Worm (Caenorhabditis elegans) whole organism, L2 larva: ENCODE measurements around the gene clec-41.

Source experiments
- F13H6.1 ChIP-seq: sonication (generic microtip); optimal IDR thresholded peaks from 2 replicates; lab custom pipeline; 2016; ENCODE audit warnings: missing genetic modification characterization, missing compliant biosample characterization
- Y55F3AM.14 ChIP-seq: fragments of 200-800 bp; sonication (Bioruptor generic); optimal IDR thresholded peaks from 2 replicates; lab custom pipeline; 2018; ENCODE audit warnings: mild to moderate bottlenecking, missing genetic modification characterization, missing compliant biosample characterization
- ZK546.5 ChIP-seq: sonication (generic microtip); optimal IDR thresholded peaks from 2 replicates; lab custom pipeline; 2017; ENCODE audit warnings: missing biosample characterization, missing genetic modification characterization
- alr-1 ChIP-seq: fragments of 150-350 bp; optimal IDR thresholded peaks from 2 replicates; lab custom pipeline; 2014; ENCODE audit warnings: missing biosample characterization, missing genetic modification characterization
- aly-2 ChIP-seq: fragments of 150-350 bp; optimal IDR thresholded peaks from 2 replicates; lab custom pipeline; 2014; ENCODE audit warnings: missing biosample characterization, missing genetic modification characterization
- ama-1 ChIP-seq: fragments of 150-350 bp; optimal IDR thresholded peaks from 2 replicates; lab custom pipeline; 2018; ENCODE audit warnings: inconsistent platforms
- blmp-1 ChIP-seq: sonication (generic microtip); optimal IDR thresholded peaks from 2 replicates; lab custom pipeline; 2017; ENCODE audit warnings: missing genetic modification characterization, mild to moderate bottlenecking, missing compliant biosample characterization, antibody characterized with exemption, moderate library complexity; ENCODE audit not compliant: insufficient read depth
- ceh-82 ChIP-seq: fragments of 150-350 bp; optimal IDR thresholded peaks from 2 replicates; lab custom pipeline; 2014; ENCODE audit warnings: missing biosample characterization, missing genetic modification characterization
- crh-2 ChIP-seq: sonication (generic microtip); optimal IDR thresholded peaks from 2 replicates; lab custom pipeline; 2017; ENCODE audit warnings: missing biosample characterization, missing genetic modification characterization
- dmd-4 ChIP-seq: sonication (generic microtip); optimal IDR thresholded peaks from 2 replicates; lab custom pipeline; 2017; ENCODE audit warnings: missing biosample characterization, missing genetic modification characterization
- egl-27 ChIP-seq: sonication (generic microtip); optimal IDR thresholded peaks from 3 replicates; lab custom pipeline; 2017; ENCODE audit warnings: missing biosample characterization, missing genetic modification reagents, missing genetic modification characterization
- elt-1 ChIP-seq: fragments of 150-350 bp; optimal IDR thresholded peaks from 2 replicates; lab custom pipeline; 2014; ENCODE audit warnings: missing biosample characterization, missing genetic modification characterization
- fos-1 ChIP-seq: fragments of 150-350 bp; optimal IDR thresholded peaks from 2 replicates; lab custom pipeline; 2014; ENCODE audit warnings: missing biosample characterization, missing genetic modification characterization
- gmeb-1 ChIP-seq: fragments of 150-350 bp; optimal IDR thresholded peaks from 2 replicates; lab custom pipeline; 2014; ENCODE audit warnings: missing biosample characterization, missing genetic modification characterization
- lin-11 ChIP-seq: fragments of 150-350 bp; sonication (generic microtip); optimal IDR thresholded peaks from 2 replicates; lab custom pipeline; 2014; ENCODE audit warnings: missing biosample characterization, missing genetic modification characterization, inconsistent platforms, mixed read lengths
- lin-39 ChIP-seq: fragments of 150-350 bp; optimal IDR thresholded peaks from 2 replicates; lab custom pipeline; 2014; ENCODE audit warnings: missing biosample characterization, missing genetic modification reagents, missing genetic modification characterization
- lsy-2 ChIP-seq, 2 experiments: fragments of 150-350 bp in 1 of 2; sonication (generic microtip) in 1 of 2; optimal IDR thresholded peaks; 2 replicates each; lab custom pipeline; 2014 to 2017; ENCODE audit warnings: missing biosample characterization in 2 of 2, missing genetic modification characterization in 2 of 2
- mbf-1 ChIP-seq: sonication (generic microtip); optimal IDR thresholded peaks from 2 replicates; lab custom pipeline; 2017; ENCODE audit warnings: missing biosample characterization, missing genetic modification characterization
- nhr-11 ChIP-seq: fragments of 150-350 bp; optimal IDR thresholded peaks from 2 replicates; lab custom pipeline; 2014; ENCODE audit warnings: missing biosample characterization, missing genetic modification characterization
- nhr-129 ChIP-seq: fragments of 150-350 bp; optimal IDR thresholded peaks from 2 replicates; lab custom pipeline; 2014; ENCODE audit warnings: missing biosample characterization, missing genetic modification characterization
- nhr-21 ChIP-seq: fragments of 150-350 bp; optimal IDR thresholded peaks from 2 replicates; lab custom pipeline; 2014; ENCODE audit warnings: missing biosample characterization, missing genetic modification characterization
- nhr-23 ChIP-seq: fragments of 150-350 bp; optimal IDR thresholded peaks from 2 replicates; lab custom pipeline; 2014; ENCODE audit warnings: missing biosample characterization, missing genetic modification reagents, missing genetic modification characterization
- nhr-6 ChIP-seq: fragments of 150-350 bp; optimal IDR thresholded peaks from 2 replicates; lab custom pipeline; 2014; ENCODE audit warnings: missing biosample characterization, missing genetic modification characterization
- nhr-77 ChIP-seq: fragments of 150-350 bp; optimal IDR thresholded peaks from 2 replicates; lab custom pipeline; 2014; ENCODE audit warnings: missing biosample characterization, missing genetic modification characterization
- skn-1 ChIP-seq: sonication (generic microtip); optimal IDR thresholded peaks from 2 replicates; lab custom pipeline; 2017; ENCODE audit warnings: missing biosample characterization, missing genetic modification characterization
- sma-3 ChIP-seq: sonication (generic microtip); optimal IDR thresholded peaks from 2 replicates; lab custom pipeline; 2016; ENCODE audit warnings: missing genetic modification reagents, missing genetic modification characterization, missing compliant biosample characterization
- sma-9 ChIP-seq, 2 experiments: fragments of 150-350 bp in 1 of 2; sonication (generic microtip) in 1 of 2; optimal IDR thresholded peaks; 2 replicates each; lab custom pipeline; 2014 to 2016; ENCODE audit warnings: missing genetic modification characterization in 2 of 2, mild to moderate bottlenecking in 1 of 2, missing biosample characterization in 1 of 2, missing compliant biosample characterization in 1 of 2, missing genetic modification reagents in 1 of 2, moderate library complexity in 1 of 2
- snpc-4 ChIP-seq: fragments of 150-350 bp; optimal IDR thresholded peaks from 2 replicates; lab custom pipeline; 2014; ENCODE audit warnings: missing biosample characterization, missing genetic modification characterization
- unc-39 ChIP-seq: fragments of 150-350 bp; optimal IDR thresholded peaks from 2 replicates; lab custom pipeline; 2014; ENCODE audit warnings: missing biosample characterization, missing genetic modification characterization
- unc-55 ChIP-seq: fragments of 150-350 bp; sonication (generic microtip); optimal IDR thresholded peaks from 3 replicates; lab custom pipeline; 2014; ENCODE audit warnings: missing biosample characterization, missing genetic modification reagents, missing genetic modification characterization
- unc-62 ChIP-seq: fragments of 150-350 bp; optimal IDR thresholded peaks from 2 replicates; lab custom pipeline; 2014; ENCODE audit warnings: missing biosample characterization, missing genetic modification reagents, missing genetic modification characterization
- zag-1 ChIP-seq: fragments of 150-350 bp; optimal IDR thresholded peaks from 2 replicates; lab custom pipeline; 2014; ENCODE audit warnings: missing biosample characterization, missing genetic modification characterization
- ztf-1 ChIP-seq: fragments of 200-800 bp; sonication (Bioruptor generic); conservative IDR thresholded peaks from 2 replicates; pipeline ENCODE4 v1.3.6; 2022; ENCODE audit warnings: missing genetic modification characterization, missing compliant biosample characterization
- ztf-4 ChIP-seq: fragments of 150-350 bp; optimal IDR thresholded peaks from 2 replicates; lab custom pipeline; 2014; ENCODE audit warnings: missing biosample characterization, missing genetic modification characterization

Gene clec-41

ce11 chrV:13173718-13174117 lies 35.8 kb upstream of the clec-41 start:
- TF ChIP-seq fos-1 (tag; lab: Kevin White, UChicago) (peak; percentile 32), sma-9 (GFP tag; optimal IDR thresholded peaks at IDR 0.05; lab: Kevin White, UChicago) (peak; percentile 47), sma-9 (tag; optimal IDR thresholded peaks at IDR 0.05; lab: Kevin White, UChicago) (no peak), blmp-1 (tag; lab: Kevin White, UChicago) (no peak)

DNA sequence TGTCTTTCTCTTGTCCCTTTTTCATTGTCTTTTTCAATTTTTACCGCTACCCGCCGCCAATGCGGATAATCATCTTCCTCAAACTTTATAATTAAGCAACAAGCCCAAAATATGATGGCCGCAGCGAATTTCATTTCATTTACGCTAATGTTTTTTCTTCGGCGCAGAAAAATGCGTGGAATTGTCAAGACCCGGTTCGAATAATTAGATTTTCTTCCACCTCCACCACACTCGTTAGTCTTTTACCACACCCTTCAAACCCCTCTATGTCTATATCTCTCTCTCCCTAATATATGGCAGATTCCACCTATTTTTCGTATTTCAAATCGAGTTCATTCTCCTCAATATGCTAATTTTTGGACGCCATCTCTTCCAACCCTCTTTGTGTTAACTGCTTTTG lies 32.6 kb upstream of the clec-41 start:
- TF ChIP-seq lin-39 (tag; lab: Kevin White, UChicago) (no peak), crh-2 (tag; lab: Kevin White, UChicago) (no peak), nhr-6 (no peak), dmd-4 (tag; lab: Kevin White, UChicago) (no peak), unc-55 (GFP tag; lab: Kevin White, UChicago) (no peak)

- TF ChIP-seq zag-1 (tag; lab: Kevin White, UChicago) (peak; percentile 35), nhr-11 (tag; lab: Kevin White, UChicago) (no peak), unc-55 (GFP tag; lab: Kevin White, UChicago) (peak; percentile 6)
Observed at ce11 chrV:13166582-13166981, 28.7 kb upstream of the clec-41 start.

- no peak for TF ChIP-seq Y55F3AM.14
- no peak for TF ChIP-seq nhr-129 (tag; lab: Kevin White, UChicago)
Observed at ce11 chrV:13165244-13165643, 27.3 kb upstream of the clec-41 start.

DNA sequence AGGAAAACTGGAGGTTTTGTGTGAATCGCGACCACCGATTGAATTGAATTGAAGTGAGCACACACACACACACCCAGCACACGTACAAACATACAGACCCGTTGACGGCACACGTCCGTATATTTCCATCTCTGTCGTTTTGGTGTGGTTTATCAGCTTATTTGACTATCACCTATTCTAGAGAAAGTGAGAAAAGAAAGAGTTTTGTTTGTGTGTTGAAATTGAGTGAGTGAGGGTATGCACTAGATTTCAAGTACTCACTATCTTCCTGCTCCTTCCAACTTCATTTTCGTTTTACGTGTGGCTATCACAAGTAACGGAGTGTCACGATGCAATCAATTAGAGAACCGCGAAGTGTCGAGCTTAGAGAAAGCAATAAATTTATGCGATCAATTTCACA lies 25.9 kb upstream of the clec-41 start:
- TF ChIP-seq unc-55 (GFP tag; lab: Kevin White, UChicago), result no peak
- TF ChIP-seq crh-2 (tag; lab: Kevin White, UChicago), result peak; percentile 19
- TF ChIP-seq nhr-21, result no peak
- TF ChIP-seq lin-11 (tag; lab: Kevin White, UChicago), result no peak
- no peak for TF ChIP-seq ztf-4 (tag; lab: Kevin White, UChicago)
- no peak for TF ChIP-seq ZK546.5
- TF ChIP-seq unc-39, result no peak
- peak; percentile 34 for TF ChIP-seq gmeb-1 (tag; lab: Kevin White, UChicago)
- no peak for TF ChIP-seq lin-39 (tag; lab: Kevin White, UChicago)
- no peak for TF ChIP-seq skn-1
- TF ChIP-seq ceh-82 (tag; lab: Kevin White, UChicago), result no peak
- TF ChIP-seq sma-9 (GFP tag; optimal IDR thresholded peaks at IDR 0.05; lab: Kevin White, UChicago), result peak; percentile 19
- no peak for TF ChIP-seq sma-9 (tag; optimal IDR thresholded peaks at IDR 0.05; lab: Kevin White, UChicago)
- TF ChIP-seq F13H6.1 (tag; lab: Kevin White, UChicago), result no peak
- no peak for TF ChIP-seq aly-2 (tag; lab: Kevin White, UChicago)
- TF ChIP-seq nhr-129 (tag; lab: Kevin White, UChicago), result peak; percentile 28
- no peak for TF ChIP-seq ama-1 (lab: Kevin White, UChicago)
- peak; percentile 18 for TF ChIP-seq sma-3 (GFP tag; lab: Kevin White, UChicago)
- TF ChIP-seq elt-1, result no peak
- no peak for TF ChIP-seq nhr-11 (tag; lab: Kevin White, UChicago)
- TF ChIP-seq fos-1 (tag; lab: Kevin White, UChicago), result peak; percentile 88
- TF ChIP-seq ztf-1 (GFP tag; lab: Robert Waterston, UW), result no peak
- TF ChIP-seq, all 48 proteins: peak for 6

DNA sequence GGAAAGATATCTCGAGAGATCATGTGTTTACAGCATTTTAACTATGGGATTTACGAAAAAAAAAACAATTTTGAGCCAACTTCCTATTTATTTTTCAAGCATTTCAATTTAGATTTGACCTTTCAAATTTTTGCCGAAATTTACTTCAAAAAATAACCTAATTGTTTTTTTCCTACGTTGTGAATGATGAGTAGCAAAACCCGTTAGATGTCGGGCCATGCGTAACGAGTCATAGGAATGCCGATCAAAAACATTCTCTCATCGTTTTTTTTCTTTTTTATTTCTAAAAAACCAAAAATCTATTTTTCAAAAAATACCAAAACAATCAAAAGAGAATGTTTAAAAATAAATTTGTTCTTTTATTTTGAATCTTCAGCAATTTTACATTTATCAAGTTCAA lies 25.0 kb upstream of the clec-41 start:
- TF ChIP-seq unc-62 (GFP tag; lab: Kevin White, UChicago) (no peak), lsy-2 (tag; optimal IDR thresholded peaks at IDR 0.05; lab: Kevin White, UChicago) (no peak), snpc-4 (tag; lab: Kevin White, UChicago) (peak; percentile 93)
- TF ChIP-seq, all 48 proteins: peak for 1

- TF ChIP-seq F13H6.1 (tag; lab: Kevin White, UChicago) (no peak), nhr-23 (tag; lab: Kevin White, UChicago) (no peak), crh-2 (tag; lab: Kevin White, UChicago) (no peak), alr-1 (tag; lab: Kevin White, UChicago) (no peak), unc-55 (GFP tag; lab: Kevin White, UChicago) (no peak), ZK546.5 (no peak), ztf-1 (GFP tag; lab: Robert Waterston, UW) (no peak), elt-1 (no peak), unc-39 (no peak), ama-1 (lab: Kevin White, UChicago) (no peak), skn-1 (no peak), egl-27 (no peak), nhr-77 (tag; lab: Kevin White, UChicago) (no peak), unc-62 (GFP tag; lab: Kevin White, UChicago) (no peak), mbf-1 (tag; lab: Kevin White, UChicago) (no peak), ceh-82 (tag; lab: Kevin White, UChicago) (no peak), lin-11 (tag; lab: Kevin White, UChicago) (no peak), nhr-11 (tag; lab: Kevin White, UChicago) (no peak)
- TF ChIP-seq, all 48 proteins: peak for 0
Observed at ce11 chrV:13161052-13161451, 23.2 kb upstream of the clec-41 start.
